Fruit fly (Drosophila melanogaster) whole organism, embryonic: ENCODE results near the gene mus201.

Source experiments
- Aef1 ChIP-seq: fragments of 200-800 bp; sonication (Bioruptor generic); IDR thresholded peaks from 3 replicates; pipeline ENCODE4 v1.3.6; 2022; ENCODE audit warnings: missing biosample characterization, missing genetic modification characterization
- CG10147 ChIP-seq: fragments of 200-800 bp; sonication (Bioruptor generic); optimal IDR thresholded peaks from 2 replicates; lab custom pipeline; 2019; ENCODE audit warnings: missing biosample characterization, mild to moderate bottlenecking, missing genetic modification characterization, moderate library complexity
- CG10209 ChIP-seq: fragments of 200-800 bp; sonication (Bioruptor generic); optimal IDR thresholded peaks from 3 replicates; lab custom pipeline; 2017; ENCODE audit warnings: missing biosample characterization, mild to moderate bottlenecking, missing genetic modification characterization, missing genetic modification reagents
- CG11456 ChIP-seq: fragments of 200-800 bp; sonication (Bioruptor generic); IDR thresholded peaks from 3 replicates; pipeline ENCODE4 v1.3.6; 2022; ENCODE audit warnings: missing biosample characterization, missing genetic modification characterization
- CG11504 ChIP-seq: fragments of 200-800 bp; sonication (Bioruptor generic); optimal IDR thresholded peaks from 3 replicates; lab custom pipeline; 2019; ENCODE audit warnings: missing biosample characterization, mild to moderate bottlenecking, missing genetic modification characterization, moderate library complexity
- CG1233 ChIP-seq: fragments of 200-800 bp; sonication (Bioruptor generic); optimal IDR thresholded peaks from 4 replicates; lab custom pipeline; 2018; ENCODE audit warnings: missing biosample characterization, mild to moderate bottlenecking, missing genetic modification characterization
- CG13123 ChIP-seq: fragments of 200-800 bp; sonication (Bioruptor generic); optimal IDR thresholded peaks from 2 replicates; lab custom pipeline; 2016; ENCODE audit warnings: missing biosample characterization, missing genetic modification characterization
- CG1647 ChIP-seq: fragments of 200-800 bp; sonication (Bioruptor generic); optimal IDR thresholded peaks from 3 replicates; lab custom pipeline; 2016; ENCODE audit warnings: missing biosample characterization, missing genetic modification characterization
- CG17359 ChIP-seq: fragments of 200-800 bp; sonication (Bioruptor generic); optimal IDR thresholded peaks from 3 replicates; lab custom pipeline; 2018; ENCODE audit warnings: missing biosample characterization, mild to moderate bottlenecking, missing genetic modification characterization, moderate library complexity
- CG17385 ChIP-seq: fragments of 200-800 bp; sonication (Bioruptor generic); optimal IDR thresholded peaks from 3 replicates; lab custom pipeline; 2018; ENCODE audit warnings: missing biosample characterization, mild to moderate bottlenecking, missing genetic modification characterization
- CG17912 ChIP-seq: fragments of 200-800 bp; sonication (Bioruptor generic); optimal IDR thresholded peaks from 2 replicates; lab custom pipeline; 2018; ENCODE audit warnings: missing biosample characterization, mild to moderate bottlenecking, missing genetic modification characterization
- CG2875 ChIP-seq: fragments of 200-800 bp; sonication (Bioruptor generic); optimal IDR thresholded peaks from 2 replicates; lab custom pipeline; 2017; ENCODE audit warnings: missing biosample characterization, mild to moderate bottlenecking, missing genetic modification characterization, missing genetic modification reagents
- CG2889 ChIP-seq: fragments of 200-800 bp; sonication (Bioruptor generic); IDR thresholded peaks from 3 replicates; pipeline ENCODE4 v1.3.6; 2022; ENCODE audit warnings: missing biosample characterization, missing genetic modification characterization
- CG3163 ChIP-seq: fragments of 200-800 bp; sonication (Bioruptor generic); optimal IDR thresholded peaks from 3 replicates; lab custom pipeline; 2016; ENCODE audit warnings: missing biosample characterization, missing genetic modification characterization
- CG33213 ChIP-seq: fragments of 200-800 bp; sonication (Bioruptor generic); optimal IDR thresholded peaks from 3 replicates; lab custom pipeline; 2016; ENCODE audit warnings: missing biosample characterization, missing genetic modification characterization
- CG6854 ChIP-seq: fragments of 200-800 bp; sonication (Bioruptor generic); optimal IDR thresholded peaks from 3 replicates; lab custom pipeline; 2017; ENCODE audit warnings: missing biosample characterization, mild to moderate bottlenecking, missing genetic modification characterization
- CG7357 ChIP-seq: fragments of 200-800 bp; sonication (Bioruptor generic); IDR thresholded peaks from 3 replicates; pipeline ENCODE4 v1.3.6; 2022; ENCODE audit warnings: missing biosample characterization, missing genetic modification characterization
- D19A ChIP-seq: fragments of 200-800 bp; optimal IDR thresholded peaks from 3 replicates; lab custom pipeline; 2019; ENCODE audit warnings: missing biosample characterization, mild to moderate bottlenecking, missing genetic modification characterization, moderate library complexity
- Dll ChIP-seq: fragments of 200-800 bp; sonication (Bioruptor generic); IDR thresholded peaks from 4 replicates; pipeline ENCODE4 v1.3.6; 2022; ENCODE audit warnings: missing biosample characterization, missing genetic modification characterization; ENCODE audit not compliant: partially characterized antibody
- Elba2 ChIP-seq: fragments of 200-800 bp; sonication (Bioruptor generic); optimal IDR thresholded peaks from 3 replicates; lab custom pipeline; 2016; ENCODE audit warnings: missing biosample characterization, missing genetic modification characterization
- Fer2 ChIP-seq: fragments of 200-800 bp; sonication (Bioruptor generic); optimal IDR thresholded peaks from 2 replicates; lab custom pipeline; 2018; ENCODE audit warnings: missing biosample characterization, mild to moderate bottlenecking, missing genetic modification characterization, moderate library complexity
- Hand ChIP-seq: fragments of 200-800 bp; sonication (Bioruptor generic); optimal IDR thresholded peaks from 2 replicates; lab custom pipeline; 2017; ENCODE audit warnings: mild to moderate bottlenecking, missing biosample characterization, missing genetic modification reagents, missing genetic modification characterization
- HmgZ ChIP-seq: fragments of 200-800 bp; sonication (Bioruptor generic); optimal IDR thresholded peaks from 2 replicates; lab custom pipeline; 2018; ENCODE audit warnings: missing biosample characterization, mild to moderate bottlenecking, missing genetic modification characterization
- Hmr ChIP-seq: fragments of 200-800 bp; sonication (Bioruptor generic); optimal IDR thresholded peaks from 3 replicates; lab custom pipeline; 2017; ENCODE audit warnings: mild to moderate bottlenecking, missing biosample characterization, missing genetic modification reagents, missing genetic modification characterization
- Hr3 ChIP-seq: fragments of 200-800 bp; sonication (Bioruptor generic); optimal IDR thresholded peaks from 3 replicates; lab custom pipeline; 2016; ENCODE audit warnings: missing biosample characterization, missing genetic modification characterization
- Lim3 ChIP-seq: fragments of 200-800 bp; sonication (Bioruptor generic); IDR thresholded peaks from 2 replicates; pipeline ENCODE4 v1.3.6; 2022; ENCODE audit warnings: missing biosample characterization, missing genetic modification characterization
- Rfx ChIP-seq: fragments of 200-800 bp; sonication (Bioruptor generic); IDR thresholded peaks from 2 replicates; pipeline ENCODE4 v1.3.6; 2022; ENCODE audit warnings: missing biosample characterization, missing genetic modification characterization
- Sin3A ChIP-seq: fragments of >200 bp; optimal IDR thresholded peaks from 2 replicates; lab custom pipeline; 2018
- Ssrp ChIP-seq: fragments of 200-800 bp; sonication (Bioruptor generic); optimal IDR thresholded peaks from 2 replicates; lab custom pipeline; 2018; ENCODE audit warnings: missing biosample characterization, mild to moderate bottlenecking, missing genetic modification characterization, moderate library complexity
- Xrp1 ChIP-seq: fragments of 200-800 bp; sonication (Bioruptor generic); IDR thresholded peaks from 2 replicates; pipeline ENCODE4 v1.3.6; 2022; ENCODE audit warnings: missing biosample characterization, missing genetic modification characterization
- YL-1 ChIP-seq: fragments of 200-800 bp; sonication (Bioruptor generic); optimal IDR thresholded peaks from 3 replicates; lab custom pipeline; 2017; ENCODE audit warnings: missing biosample characterization, mild to moderate bottlenecking, missing genetic modification characterization
- ap ChIP-seq: fragments of 200-800 bp; sonication (Bioruptor generic); IDR thresholded peaks from 2 replicates; pipeline ENCODE4 v1.3.6; 2022; ENCODE audit warnings: missing biosample characterization, missing genetic modification characterization
- az2 ChIP-seq: fragments of 200-800 bp; sonication (Bioruptor generic); optimal IDR thresholded peaks from 3 replicates; lab custom pipeline; 2016; ENCODE audit warnings: missing biosample characterization, missing genetic modification characterization
- cad ChIP-seq: fragments of >200 bp; optimal IDR thresholded peaks from 2 replicates; lab custom pipeline; 2017; ENCODE audit warnings: missing biosample characterization, missing genetic modification characterization
- caup ChIP-seq: fragments of 200-800 bp; sonication (Bioruptor generic); optimal IDR thresholded peaks from 3 replicates; lab custom pipeline; 2017; ENCODE audit warnings: missing biosample characterization, mild to moderate bottlenecking, missing genetic modification characterization, moderate library complexity; ENCODE audit not compliant: severe bottlenecking
- dati ChIP-seq: fragments of 200-800 bp; sonication (Bioruptor generic); IDR thresholded peaks from 2 replicates; pipeline ENCODE4 v1.3.6; 2022; ENCODE audit warnings: missing biosample characterization, missing genetic modification characterization
- emc ChIP-seq: fragments of 200-800 bp; sonication (Bioruptor generic); optimal IDR thresholded peaks from 2 replicates; lab custom pipeline; 2016; ENCODE audit warnings: missing biosample characterization, missing genetic modification characterization
- fu2 ChIP-seq: fragments of 200-800 bp; sonication (Bioruptor generic); optimal IDR thresholded peaks from 2 replicates; lab custom pipeline; 2016; ENCODE audit warnings: missing biosample characterization, missing genetic modification characterization
- gce ChIP-seq: fragments of 200-800 bp; sonication (Bioruptor generic); IDR thresholded peaks from 3 replicates; pipeline ENCODE4 v1.3.6; 2022; ENCODE audit warnings: missing biosample characterization, missing genetic modification characterization
- gem ChIP-seq: fragments of 200-800 bp; sonication (Bioruptor generic); optimal IDR thresholded peaks from 2 replicates; lab custom pipeline; 2019; ENCODE audit warnings: missing biosample characterization, mild to moderate bottlenecking, missing genetic modification characterization, moderate library complexity
- gsb-n ChIP-seq: fragments of 200-800 bp; sonication (Bioruptor generic); optimal IDR thresholded peaks from 3 replicates; lab custom pipeline; 2018; ENCODE audit warnings: missing biosample characterization, mild to moderate bottlenecking, missing genetic modification characterization
- mld ChIP-seq: fragments of 200-800 bp; sonication (Bioruptor generic); IDR thresholded peaks from 3 replicates; pipeline ENCODE4 v1.3.6; 2022; ENCODE audit warnings: missing biosample characterization, missing genetic modification characterization; ENCODE audit not compliant: partially characterized antibody
- oc ChIP-seq: fragments of 200-800 bp; sonication (Bioruptor generic); optimal IDR thresholded peaks from 2 replicates; lab custom pipeline; 2018; ENCODE audit warnings: missing biosample characterization, mild to moderate bottlenecking, missing genetic modification characterization, moderate library complexity
- pros ChIP-seq: fragments of 200-800 bp; sonication (Bioruptor generic); optimal IDR thresholded peaks from 3 replicates; lab custom pipeline; 2019; ENCODE audit warnings: missing biosample characterization, mild to moderate bottlenecking, missing genetic modification characterization, moderate library complexity
- run ChIP-seq: fragments of 200-800 bp; sonication (Bioruptor generic); optimal IDR thresholded peaks from 3 replicates; lab custom pipeline; 2018; ENCODE audit warnings: missing biosample characterization, mild to moderate bottlenecking, missing genetic modification characterization
- scrt ChIP-seq: fragments of 200-800 bp; sonication (Bioruptor generic); optimal IDR thresholded peaks from 2 replicates; lab custom pipeline; 2018; ENCODE audit warnings: missing biosample characterization, mild to moderate bottlenecking, missing genetic modification characterization, moderate library complexity
- wek ChIP-seq: fragments of 200-800 bp; sonication (Bioruptor generic); optimal IDR thresholded peaks from 3 replicates; lab custom pipeline; 2018; ENCODE audit warnings: missing biosample characterization, mild to moderate bottlenecking, missing genetic modification characterization, moderate library complexity
- zf30C ChIP-seq: fragments of 200-800 bp; sonication (Bioruptor generic); optimal IDR thresholded peaks from 3 replicates; lab custom pipeline; 2018; ENCODE audit warnings: missing biosample characterization, mild to moderate bottlenecking, missing genetic modification characterization

Gene mus201

dm6 chr2L:8463144-8464106 is 25.5 kb downstream of the mus201 start, which contains the start of gene Agpat2 (continued):
- TF ChIP-seq CG3163 (GFP tag; lab: Kevin White, UChicago) (peak; percentile 24), Sin3A (no peak), zf30C (GFP tag; lab: Kevin White, UChicago) (peak; percentile 89), CG1647 (peak; percentile 69), CG13123 (GFP tag; lab: Kevin White, UChicago) (peak; percentile 60), CG1233 (GFP tag; lab: Kevin White, UChicago) (peak; percentile 81), HmgZ (peak; percentile 61), az2 (GFP tag; lab: Kevin White, UChicago) (peak; percentile 89), Hand (GFP tag; lab: Kevin White, UChicago) (peak; percentile 89), Fer2 (tag; lab: Kevin White, UChicago) (peak; percentile 72), Xrp1 (GFP tag; lab: Robert Waterston, UW) (peak; percentile 89), CG2875 (GFP tag; lab: Kevin White, UChicago) (peak; percentile 56), Hmr (GFP tag; lab: Kevin White, UChicago) (peak; percentile 87), pros (peak; percentile 96), dati (GFP tag; lab: Robert Waterston, UW) (no peak), Dll (GFP tag; lab: Robert Waterston, UW) (no peak), CG11504 (tag; lab: Kevin White, UChicago) (peak; percentile 90), gem (tag; lab: Kevin White, UChicago) (peak; percentile 92), caup (peak; percentile 81), ap (peak; percentile 69), gce (GFP tag; lab: Robert Waterston, UW) (peak; percentile 74; the same call in 2 of the 3 replicates), Ssrp (tag; lab: Kevin White, UChicago) (peak; percentile 83), Aef1 (GFP tag; lab: Robert Waterston, UW) (peak; percentile 52), CG17385 (GFP tag; lab: Kevin White, UChicago) (peak; percentile 79), wek (GFP tag; lab: Kevin White, UChicago) (no peak), oc (tag; lab: Kevin White, UChicago) (peak; percentile 86), CG33213 (GFP tag; lab: Kevin White, UChicago) (peak; percentile 68), D19A (tag; lab: Kevin White, UChicago) (peak; percentile 72), CG6854 (peak; percentile 77), gsb-n (tag; lab: Kevin White, UChicago) (peak; percentile 86), Rfx (GFP tag; lab: Robert Waterston, UW) (peak; percentile 72), Lim3 (GFP tag; lab: Robert Waterston, UW) (no peak), CG10209 (GFP tag; lab: Kevin White, UChicago) (peak; percentile 83), CG17359 (tag; lab: Kevin White, UChicago) (peak; percentile 90), CG17912 (GFP tag; lab: Kevin White, UChicago) (no peak), run (tag; lab: Kevin White, UChicago) (peak; percentile 79), CG2889 (GFP tag; lab: Robert Waterston, UW) (peak; percentile 41; the same call in 1 of the 3 replicates), fu2 (GFP tag; lab: Kevin White, UChicago) (peak; percentile 72), Hr3 (GFP tag; lab: Kevin White, UChicago) (peak; percentile 80), scrt (GFP tag; lab: Kevin White, UChicago) (peak; percentile 72), emc (GFP tag; lab: Kevin White, UChicago) (peak; percentile 44), YL-1 (GFP tag; lab: Kevin White, UChicago) (peak; percentile 11), CG11456 (GFP tag; lab: Robert Waterston, UW) (peak; percentile 68; the same call in 2 of the 3 replicates), CG10147 (GFP tag; lab: Kevin White, UChicago) (peak; percentile 80), Elba2 (GFP tag; lab: Kevin White, UChicago) (no peak), cad (no peak), mld (GFP tag; lab: Robert Waterston, UW) (no peak), CG7357 (GFP tag; lab: Robert Waterston, UW) (peak; percentile 58; the same call in 2 of the 3 replicates)
